Worm (Caenorhabditis elegans) whole organism, late embryonic: ENCODE measurements around the gene rpn-5.

Source experiments
- ama-1 ChIP-seq: fragments of 150-350 bp; optimal IDR thresholded peaks from 2 replicates; lab custom pipeline; 2014
- ceh-18 ChIP-seq: sonication (generic microtip); optimal IDR thresholded peaks from 2 replicates; lab custom pipeline; 2016; ENCODE audit warnings: missing genetic modification characterization, missing compliant biosample characterization
- ceh-6 ChIP-seq: fragments of 200-800 bp; sonication (Bioruptor generic); optimal IDR thresholded peaks from 2 replicates; lab custom pipeline; 2018; ENCODE audit warnings: mild to moderate bottlenecking, missing genetic modification characterization, missing compliant biosample characterization
- ceh-9 ChIP-seq: sonication (generic microtip); optimal IDR thresholded peaks from 2 replicates; lab custom pipeline; 2016; ENCODE audit warnings: mild to moderate bottlenecking, missing genetic modification characterization, inconsistent platforms, missing compliant biosample characterization
- ets-4 ChIP-seq: sonication (generic microtip); optimal IDR thresholded peaks from 2 replicates; lab custom pipeline; 2016; ENCODE audit warnings: missing genetic modification characterization, missing compliant biosample characterization
- pqm-1 ChIP-seq: sonication (generic microtip); optimal IDR thresholded peaks from 2 replicates; lab custom pipeline; 2016; ENCODE audit warnings: missing genetic modification characterization, missing compliant biosample characterization
- rnt-1 ChIP-seq: sonication (generic microtip); optimal IDR thresholded peaks from 2 replicates; lab custom pipeline; 2016; ENCODE audit warnings: missing genetic modification characterization, missing compliant biosample characterization

DNA sequence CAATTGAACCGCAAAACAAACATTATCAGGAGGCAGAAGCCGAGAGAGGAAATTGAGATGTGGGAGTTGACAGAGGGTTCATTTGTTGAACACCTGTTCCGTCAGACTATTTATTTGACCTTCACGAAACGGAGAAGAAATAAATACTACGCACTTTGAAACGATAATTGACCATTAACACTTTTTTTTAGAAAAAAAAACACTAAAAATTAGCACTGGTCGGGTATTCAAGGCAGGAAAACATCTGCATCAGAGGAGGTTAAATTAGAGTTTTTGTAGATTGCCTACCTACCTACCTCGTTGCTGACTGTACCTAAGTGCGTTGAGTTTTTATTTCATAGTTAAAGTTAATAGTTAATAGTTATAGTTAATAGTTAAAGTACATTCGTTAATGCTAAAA, 48.2 kb downstream of the rpn-5 start:
- no peak for TF ChIP-seq ets-4
- TF ChIP-seq ceh-6 (GFP tag; lab: Kevin White, UChicago) = no peak
- no peak for TF ChIP-seq pqm-1 (tag; lab: Kevin White, UChicago)
- TF ChIP-seq ceh-9 (tag; lab: Kevin White, UChicago) = no peak
- TF ChIP-seq rnt-1 (tag; lab: Kevin White, UChicago) = no peak
- TF ChIP-seq ceh-18 (tag; lab: Kevin White, UChicago) = no peak
- TF ChIP-seq ama-1 (lab: Kevin White, UChicago) = no peak
